Worm (Caenorhabditis elegans) whole organism, L1 larva: ENCODE results near the gene mes-1.

ENCODE experiments used
- aha-1 ChIP-seq: fragments of 150-350 bp; optimal IDR thresholded peaks from 2 replicates; lab custom pipeline; 2014; ENCODE audit warnings: missing biosample characterization, missing genetic modification characterization
- efl-1 ChIP-seq, 4 experiments: fragments of 150-350 bp; optimal IDR thresholded peaks in 3 of 4; peaks in 1 of 4; 1 replicate in 1 of 4; 2 replicates in 3 of 4; lab custom pipeline; 2014; ENCODE audit warnings: missing biosample characterization in 2 of 4, missing genetic modification characterization in 2 of 4, missing genetic modification reagents in 2 of 4
- efl-3 ChIP-seq: fragments of 200-800 bp; sonication (Bioruptor generic); optimal IDR thresholded peaks from 2 replicates; lab custom pipeline; 2018; ENCODE audit warnings: mild to moderate bottlenecking, missing genetic modification characterization, missing compliant biosample characterization
- fkh-10 ChIP-seq: sonication (generic microtip); optimal IDR thresholded peaks from 2 replicates; lab custom pipeline; 2017; ENCODE audit warnings: missing biosample characterization, missing genetic modification reagents, missing genetic modification characterization
- fkh-4 ChIP-seq: sonication (generic microtip); optimal IDR thresholded peaks from 2 replicates; lab custom pipeline; 2016; ENCODE audit warnings: missing compliant biosample characterization, missing genetic modification characterization, borderline replicate concordance
- fos-1 ChIP-seq: fragments of 150-350 bp; optimal IDR thresholded peaks from 2 replicates; lab custom pipeline; 2014; ENCODE audit warnings: missing biosample characterization, missing genetic modification characterization
- lin-13 ChIP-seq: fragments of 150-350 bp; optimal IDR thresholded peaks from 2 replicates; lab custom pipeline; 2014; ENCODE audit warnings: missing biosample characterization, missing genetic modification reagents, missing genetic modification characterization
- lin-14 ChIP-seq: fragments of 200-800 bp; sonication (Bioruptor generic); optimal IDR thresholded peaks from 2 replicates; lab custom pipeline; 2018; ENCODE audit warnings: mild to moderate bottlenecking, missing genetic modification characterization, moderate library complexity, missing compliant biosample characterization
- lin-15B ChIP-seq: fragments of 150-350 bp; sonication (generic microtip); optimal IDR thresholded peaks from 3 replicates; lab custom pipeline; 2014; ENCODE audit warnings: missing biosample characterization, missing genetic modification characterization
- mab-9 ChIP-seq: fragments of 200-800 bp; sonication (Bioruptor generic); IDR thresholded peaks from 2 replicates; pipeline ENCODE4 v1.3.6; 2022; ENCODE audit warnings: missing genetic modification reagents, missing genetic modification characterization, missing compliant biosample characterization
- mep-1 ChIP-seq: fragments of 150-350 bp; optimal IDR thresholded peaks from 2 replicates; lab custom pipeline; 2014; ENCODE audit warnings: missing biosample characterization, missing genetic modification characterization
- nhr-12 ChIP-seq: sonication (generic microtip); optimal IDR thresholded peaks from 2 replicates; lab custom pipeline; 2017; ENCODE audit warnings: missing biosample characterization, missing genetic modification characterization
- nhr-20 ChIP-seq: sonication (generic microtip); optimal IDR thresholded peaks from 2 replicates; lab custom pipeline; 2016; ENCODE audit warnings: mild to moderate bottlenecking, missing genetic modification characterization, missing compliant biosample characterization
- nhr-237 ChIP-seq: fragments of 150-350 bp; optimal IDR thresholded peaks from 2 replicates; lab custom pipeline; 2014; ENCODE audit warnings: missing biosample characterization, missing genetic modification characterization
- nhr-47 ChIP-seq: sonication (generic microtip); optimal IDR thresholded peaks from 2 replicates; lab custom pipeline; 2016; ENCODE audit warnings: mild to moderate bottlenecking, missing genetic modification characterization, moderate library complexity, missing compliant biosample characterization
- nhr-71 ChIP-seq: sonication (generic microtip); optimal IDR thresholded peaks from 2 replicates; lab custom pipeline; 2016; ENCODE audit warnings: mild to moderate bottlenecking, missing genetic modification characterization, moderate library complexity, missing compliant biosample characterization
- nhr-77 ChIP-seq: fragments of 150-350 bp; optimal IDR thresholded peaks from 2 replicates; lab custom pipeline; 2014; ENCODE audit warnings: missing biosample characterization, missing genetic modification characterization
- nhr-84 ChIP-seq: sonication (generic microtip); optimal IDR thresholded peaks from 2 replicates; lab custom pipeline; 2017; ENCODE audit warnings: missing biosample characterization, missing genetic modification characterization
- nhr-85 ChIP-seq: sonication (generic microtip); peaks from one replicate; lab custom pipeline; 2016; ENCODE audit warnings: missing genetic modification characterization, inconsistent platforms, missing compliant biosample characterization
- nhr-90 ChIP-seq: sonication (generic microtip); optimal IDR thresholded peaks from 2 replicates; lab custom pipeline; 2016; ENCODE audit warnings: mild to moderate bottlenecking, missing genetic modification characterization, missing compliant biosample characterization; ENCODE audit not compliant: poor library complexity
- pag-3 ChIP-seq: sonication (generic microtip); optimal IDR thresholded peaks from 2 replicates; lab custom pipeline; 2017; ENCODE audit warnings: missing genetic modification characterization, mild to moderate bottlenecking, missing compliant biosample characterization, antibody characterized with exemption, borderline replicate concordance; ENCODE audit not compliant: insufficient read depth
- rnt-1 ChIP-seq: sonication (generic microtip); optimal IDR thresholded peaks from 2 replicates; lab custom pipeline; 2016; ENCODE audit warnings: mild to moderate bottlenecking, missing genetic modification characterization, moderate library complexity, missing compliant biosample characterization
- skn-1 ChIP-seq: fragments of 150-350 bp; optimal IDR thresholded peaks from 2 replicates; lab custom pipeline; 2014; ENCODE audit warnings: missing biosample characterization, missing genetic modification characterization
- snu-23 ChIP-seq: sonication (generic microtip); optimal IDR thresholded peaks from 2 replicates; lab custom pipeline; 2016; ENCODE audit warnings: missing genetic modification characterization, missing compliant biosample characterization
- sup-37 ChIP-seq: fragments of 200-800 bp; sonication (Bioruptor generic); optimal IDR thresholded peaks from 2 replicates; lab custom pipeline; 2018; ENCODE audit warnings: mild to moderate bottlenecking, missing genetic modification characterization, missing compliant biosample characterization
- swsn-7 ChIP-seq: sonication (generic microtip); optimal IDR thresholded peaks from 2 replicates; lab custom pipeline; 2016; ENCODE audit warnings: missing genetic modification characterization, missing compliant biosample characterization
- tbx-2 ChIP-seq: sonication (generic microtip); optimal IDR thresholded peaks from 2 replicates; lab custom pipeline; 2016; ENCODE audit warnings: missing genetic modification characterization, missing compliant biosample characterization
- unc-130 ChIP-seq: fragments of 150-350 bp; optimal IDR thresholded peaks from 2 replicates; lab custom pipeline; 2017; ENCODE audit warnings: missing biosample characterization, missing genetic modification characterization, inconsistent platforms
- vab-15 ChIP-seq: sonication (generic microtip); optimal IDR thresholded peaks from 2 replicates; lab custom pipeline; 2017; ENCODE audit warnings: missing genotype, mild to moderate bottlenecking, missing genetic modification characterization, missing compliant biosample characterization
- ztf-11 ChIP-seq, 2 experiments: sonication (generic microtip); optimal IDR thresholded peaks; 2 replicates each; lab custom pipeline; 2016 to 2017; ENCODE audit warnings: missing genetic modification characterization in 2 of 2, missing biosample characterization in 1 of 2, missing compliant biosample characterization in 1 of 2
- ztf-4 ChIP-seq: fragments of 150-350 bp; optimal IDR thresholded peaks from 2 replicates; lab custom pipeline; 2014; ENCODE audit warnings: missing biosample characterization, missing genetic modification characterization

mes-1 gene

DNA sequence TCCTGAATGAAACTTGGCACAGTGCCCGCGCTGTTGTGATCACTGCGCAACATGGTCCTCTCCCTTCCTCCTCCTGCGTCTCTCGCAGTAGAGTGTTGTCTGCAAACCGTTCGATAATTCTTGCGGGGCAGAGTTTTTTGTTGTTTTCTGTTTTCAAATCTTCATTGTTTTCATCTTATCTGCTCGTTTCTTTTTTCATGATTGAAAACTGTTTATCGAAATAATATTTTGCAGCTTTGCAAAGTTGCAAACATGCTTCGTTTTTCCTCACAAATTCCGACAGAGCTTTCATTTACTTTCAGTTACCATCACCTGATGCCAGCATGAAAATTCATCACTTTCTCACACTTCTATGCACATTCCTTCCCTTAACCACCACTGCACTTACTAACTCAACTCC, at the start of gene mes-1:
Gene mes-1 (plus strand): TSS at position 301 of the 400 bp plus-strand sequence.
- TF ChIP-seq lin-15B (tag; lab: Kevin White, UChicago) (no peak), nhr-85 (tag; lab: Kevin White, UChicago) (no peak), nhr-84 (tag; lab: Kevin White, UChicago) (no peak), fos-1 (tag; lab: Kevin White, UChicago) (no peak)

DNA sequence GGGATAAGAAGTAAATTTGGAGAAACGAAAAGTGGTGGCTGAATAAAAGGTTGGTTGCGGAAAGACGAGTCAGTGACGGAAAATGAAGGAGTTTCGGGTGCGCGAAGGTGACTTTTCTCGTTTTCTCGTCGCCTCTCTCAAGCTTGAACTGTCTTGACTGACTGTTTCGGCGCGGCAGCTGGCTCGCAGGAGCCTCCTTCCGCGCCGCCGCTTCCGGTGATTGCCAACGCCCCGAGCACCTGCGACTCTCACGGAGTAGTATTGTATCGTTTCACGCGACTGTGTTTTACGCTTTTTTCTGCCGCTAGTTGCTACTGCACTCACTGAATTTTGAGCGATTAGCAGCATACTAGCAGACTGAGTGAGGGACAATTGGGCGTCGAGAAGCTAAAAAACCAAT, 42.6 kb upstream of the mes-1 start, which contains the start of gene C34E11.2:
Gene C34E11.2 (minus strand): TSS at position 84 of the 400 bp plus-strand sequence.
- TF ChIP-seq ztf-4 (tag; lab: Kevin White, UChicago) (no peak), vab-15 (tag; lab: Kevin White, UChicago) (no peak), fkh-4 (tag; lab: Kevin White, UChicago) (no peak), mep-1 (tag; lab: Kevin White, UChicago) (no peak), mab-9 (GFP tag; lab: Robert Waterston, UW) (no peak), nhr-77 (tag; lab: Kevin White, UChicago) (no peak), efl-1 (optimal IDR thresholded peaks at IDR 0.05; lab: Kevin White, UChicago) (no peak), efl-1 (GFP tag; optimal IDR thresholded peaks at IDR 0.05 in 1 of 2; lab: Kevin White, UChicago) (no peak)

DNA sequence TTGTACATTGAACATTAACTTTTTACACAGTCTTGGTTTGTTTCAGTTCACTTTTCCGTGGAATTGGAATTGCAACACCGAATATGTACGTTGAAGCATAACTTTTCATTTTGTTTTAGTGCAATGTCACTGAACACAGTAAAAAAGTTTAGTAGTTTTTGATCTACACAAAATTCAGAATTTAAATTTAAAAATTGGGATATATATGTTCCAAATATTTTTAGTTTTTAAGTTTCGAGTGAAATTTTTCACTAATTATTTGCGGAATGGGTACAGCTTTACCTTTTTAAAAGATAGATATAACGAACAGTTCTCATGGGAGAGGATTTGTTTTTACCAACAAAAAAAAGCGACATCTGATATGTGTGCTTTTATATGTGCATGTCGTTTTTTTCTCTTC, 40.5 kb upstream of the mes-1 start:
- no peak for TF ChIP-seq nhr-90
- no peak for TF ChIP-seq fos-1 (tag; lab: Kevin White, UChicago)
- no peak for TF ChIP-seq efl-3 (GFP tag; lab: Kevin White, UChicago)
- no peak for TF ChIP-seq skn-1
- no peak for TF ChIP-seq unc-130 (tag; lab: Kevin White, UChicago)
- no peak for TF ChIP-seq tbx-2 (tag; lab: Kevin White, UChicago)

- TF ChIP-seq nhr-12 (tag; lab: Kevin White, UChicago) (no peak), nhr-20 (no peak), nhr-237 (tag; lab: Kevin White, UChicago) (no peak), lin-14 (peak; percentile 75), unc-130 (tag; lab: Kevin White, UChicago) (peak; percentile 4), nhr-71 (tag; lab: Kevin White, UChicago) (peak; percentile 66), lin-13 (no peak), snu-23 (GFP tag; lab: Kevin White, UChicago) (peak; percentile 1), nhr-47 (no peak), pag-3 (tag; lab: Kevin White, UChicago) (no peak), rnt-1 (tag; lab: Kevin White, UChicago) (peak; percentile 25), sup-37 (GFP tag; lab: Kevin White, UChicago) (no peak)
These were observed 38.6 kb upstream of the mes-1 start for ce11 chrX:11818711-11819110.

ce11 chrX:11821159-11821720, 36.0 kb upstream of the mes-1 start:
- TF ChIP-seq nhr-71 (tag; lab: Kevin White, UChicago) (peak; percentile 9), lin-14 (peak; percentile 51), aha-1 (tag; lab: Kevin White, UChicago) (no peak), rnt-1 (tag; lab: Kevin White, UChicago) (peak; percentile 64)

- peak; percentile 1 for TF ChIP-seq lin-14
- no peak for TF ChIP-seq swsn-7 (tag; lab: Kevin White, UChicago)
These were observed 33.6 kb upstream of the mes-1 start, which contains the start of gene tag-241 for ce11 chrX:11823704-11824103. tag-241 (plus strand) TSS chrX:11824004.

DNA sequence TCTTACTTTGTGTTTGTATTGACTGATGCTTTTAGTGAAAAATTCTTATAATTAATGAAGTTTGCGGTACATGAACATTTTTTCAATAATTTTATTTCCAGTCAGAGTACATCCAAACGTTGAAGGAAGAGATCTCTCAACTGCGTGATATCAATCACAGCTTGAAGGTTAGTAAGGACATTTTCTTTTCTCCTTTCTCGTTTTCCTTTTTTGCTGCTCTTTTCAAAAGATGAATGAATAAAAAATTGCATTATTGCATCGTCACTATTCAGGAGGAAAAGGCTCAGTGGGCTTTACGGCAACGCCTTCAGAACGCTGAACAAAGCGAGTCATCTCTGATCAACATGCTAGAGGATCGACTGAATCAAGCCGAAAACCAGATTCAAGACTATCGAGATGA, 30.4 kb upstream of the mes-1 start:
- peak; percentile 62 for TF ChIP-seq fkh-10 (GFP tag; lab: Kevin White, UChicago)
- TF ChIP-seq aha-1 (tag; lab: Kevin White, UChicago), result no peak
- no peak for TF ChIP-seq ztf-11 (tag; optimal IDR thresholded peaks at IDR 0.05; lab: Kevin White, UChicago)
